Worm (Caenorhabditis elegans) whole organism, midembryonic: ENCODE measurements around the gene skr-13.

Experiments
- T22C8.4 ChIP-seq: fragments of 200-800 bp; sonication (Bioruptor generic); IDR thresholded peaks from 2 replicates; pipeline ENCODE4 v1.3.6; 2022; ENCODE audit warnings: missing genetic modification characterization, missing compliant biosample characterization
- flt-1 ChIP-seq: fragments of 200-800 bp; sonication (Bioruptor generic); IDR thresholded peaks from 2 replicates; pipeline ENCODE4 v1.3.6; 2022; ENCODE audit warnings: missing genetic modification characterization, missing compliant biosample characterization
- med-1 ChIP-seq: sonication (generic microtip); optimal IDR thresholded peaks from 2 replicates; lab custom pipeline; 2017; ENCODE audit warnings: missing genetic modification characterization, mild to moderate bottlenecking, missing compliant biosample characterization, antibody characterized with exemption, missing genetic modification reagents; ENCODE audit not compliant: insufficient read depth
- ztf-29 ChIP-seq: fragments of 200-800 bp; sonication (Bioruptor generic); IDR thresholded peaks from 2 replicates; pipeline ENCODE4 v1.3.6; 2022; ENCODE audit warnings: missing genetic modification reagents, missing genetic modification characterization, missing compliant biosample characterization

ce11 chrIV:17131035-17131595, 31.3 kb downstream of the skr-13 start, which contains the start of the genes Y116A8C.37 and Y116A8C.38:
- TF ChIP-seq ztf-29 (no peak), flt-1 (GFP tag; lab: Robert Waterston, UW) (no peak), med-1 (no peak), T22C8.4 (GFP tag; lab: Robert Waterston, UW) (no peak)
